Worm (Caenorhabditis elegans): ENCODE results near the gene Y69A2AR.31.
A peak's percentile ranks its signal among the peaks of the same experiment; 100 is the strongest.

The Y69A2AR.31 gene

ce11 chrIV:2640950-2641349 lies 22.9 kb downstream of the Y69A2AR.31 start, which contains the start of the genes mdf-2 and nduv-3:
Gene mdf-2, minus strand, starts transcription at chrIV:2641125.
Gene nduv-3, plus strand, starts transcription at chrIV:2641310.
- TF ChIP-seq ceh-62 (tag; optimal IDR thresholded peaks at IDR 0.05): no peak
- TF ChIP-seq nhr-76 (tag; optimal IDR thresholded peaks at IDR 0.05): no peak
- peak in 1 of 2 experiments; percentile 59 for TF ChIP-seq unc-62 (GFP tag; optimal IDR thresholded peaks at IDR 0.05 in 1 of 2)
- no peak for TF ChIP-seq unc-62 (tag; optimal IDR thresholded peaks at IDR 0.05)
- peak; percentile 82 for TF ChIP-seq mes-2 (tag; optimal IDR thresholded peaks at IDR 0.05; ENCODE audit: poor library complexity, severe bottlenecking)
- peak; percentile 40 for TF ChIP-seq spr-1 (tag; optimal IDR thresholded peaks at IDR 0.05)
- TF ChIP-seq lin-29 (GFP tag; IDR thresholded peaks at IDR 0.05): no peak
- TF ChIP-seq tag-97 (GFP tag; IDR thresholded peaks at IDR 0.05): no peak
- TF ChIP-seq dmd-8 (GFP tag; IDR thresholded peaks at IDR 0.05): no peak
- no peak for TF ChIP-seq spr-3 (GFP tag; optimal IDR thresholded peaks at IDR 0.05)
- peak; percentile 38 for TF ChIP-seq ztf-7 (tag; optimal IDR thresholded peaks at IDR 0.05)
- peak; percentile 92 for TF ChIP-seq dpl-1 (GFP tag; optimal IDR thresholded peaks at IDR 0.05)
- no peak for TF ChIP-seq madf-5 (GFP tag; IDR thresholded peaks at IDR 0.05)
- TF ChIP-seq aly-2 (tag; optimal IDR thresholded peaks at IDR 0.05): no peak
- no peak for TF ChIP-seq php-3 (GFP tag; IDR thresholded peaks at IDR 0.05)
- no peak for TF ChIP-seq fkh-10 (GFP tag; optimal IDR thresholded peaks at IDR 0.05)
- TF ChIP-seq nhr-42 (GFP tag; IDR thresholded peaks at IDR 0.05): 0 out of 2 replicates have a peak, but pooled peaks have one; percentile 46
- peak in 1 of 2 experiments; percentile 13 for TF ChIP-seq hif-1 (tag; optimal IDR thresholded peaks at IDR 0.05)
- no peak for TF ChIP-seq nhr-111 (GFP tag; optimal IDR thresholded peaks at IDR 0.05)
- TF ChIP-seq zip-2 (tag; optimal IDR thresholded peaks at IDR 0.05): no peak
- TF ChIP-seq nhr-28 (tag; optimal IDR thresholded peaks at IDR 0.05): no peak
- TF ChIP-seq nhr-77 (tag; optimal IDR thresholded peaks at IDR 0.05): no peak
- TF ChIP-seq F49E8.2 (tag; optimal IDR thresholded peaks at IDR 0.05; ENCODE audit: borderline replicate concordance): no peak
- TF ChIP-seq ceh-32 (tag; optimal IDR thresholded peaks at IDR 0.05; ENCODE audit: poor library complexity): no peak
- no peak for TF ChIP-seq ctbp-1 (GFP tag; IDR thresholded peaks at IDR 0.05)
- TF ChIP-seq rbr-2 (tag; optimal IDR thresholded peaks at IDR 0.05): peak; percentile 64
- no peak for TF ChIP-seq set-16 (GFP tag; IDR thresholded peaks at IDR 0.05)
- no peak for TF ChIP-seq egl-27 (tag; optimal IDR thresholded peaks at IDR 0.05)
- TF ChIP-seq arid-1 (GFP tag; conservative IDR thresholded peaks at IDR 0.05): no peak
- TF ChIP-seq nhr-102 (tag; optimal IDR thresholded peaks at IDR 0.05): peak; percentile 42
- TF ChIP-seq nhr-237 (tag; optimal IDR thresholded peaks at IDR 0.05): no peak
- peak; percentile 38 for TF ChIP-seq jun-1 (tag; optimal IDR thresholded peaks at IDR 0.05)
- TF ChIP-seq pqm-1 (tag; optimal IDR thresholded peaks at IDR 0.05): no peak
- TF ChIP-seq tra-1 (GFP tag; IDR thresholded peaks at IDR 0.05): no peak
- TF ChIP-seq ZK546.5 (tag; optimal IDR thresholded peaks at IDR 0.05): no peak
- peak; percentile 74 for TF ChIP-seq lin-13 (GFP tag; optimal IDR thresholded peaks at IDR 0.05)
- no peak for TF ChIP-seq lin-39 (tag; optimal IDR thresholded peaks at IDR 0.05)
- TF ChIP-seq skn-1 (tag; optimal IDR thresholded peaks at IDR 0.05): no peak
- peak; percentile 63 for TF ChIP-seq ceh-28 (tag; optimal IDR thresholded peaks at IDR 0.05)
- TF ChIP-seq F10B5.3 (tag; optimal IDR thresholded peaks at IDR 0.05): no peak
- no peak for TF ChIP-seq lir-3 (tag; optimal IDR thresholded peaks at IDR 0.05)
- peak; percentile 83 for TF ChIP-seq lin-38 (GFP tag; IDR thresholded peaks at IDR 0.05)
- peak; percentile 48 for TF ChIP-seq hlh-11 (tag; optimal IDR thresholded peaks at IDR 0.05)
- TF ChIP-seq lsy-2 (tag; optimal IDR thresholded peaks at IDR 0.05): peak in 1 of 2 experiments; percentile 91
- TF ChIP-seq lin-15B (tag; optimal IDR thresholded peaks at IDR 0.05): no peak
- TF ChIP-seq F44E2.7 (GFP tag; IDR thresholded peaks at IDR 0.05): no peak
- no peak for TF ChIP-seq ceh-44 (GFP tag; IDR thresholded peaks at IDR 0.05)
- no peak for TF ChIP-seq ztf-11 (tag; optimal IDR thresholded peaks at IDR 0.05)
- TF ChIP-seq nhr-25 (tag; optimal IDR thresholded peaks at IDR 0.05; ENCODE audit: borderline replicate concordance, insufficient read depth): no peak
- no peak for TF ChIP-seq R02D3.7 (tag; optimal IDR thresholded peaks at IDR 0.05)
- no peak for TF ChIP-seq Y5F2A.4 (GFP tag; optimal IDR thresholded peaks at IDR 0.05)
- TF ChIP-seq dve-1 (tag; optimal IDR thresholded peaks at IDR 0.05; ENCODE audit: insufficient read depth): peak; percentile 79

Measured in whole organism, L4 larva.